Worm (Caenorhabditis elegans) whole organism, late embryonic: ENCODE data around the gene tpi-1.

Experiments used
- C08G9.2 ChIP-seq: sonication (generic microtip); optimal IDR thresholded peaks from 2 replicates; lab custom pipeline; 2016; ENCODE audit warnings: mild to moderate bottlenecking, missing genetic modification characterization, moderate library complexity, missing compliant biosample characterization
- C38D4.7 ChIP-seq: fragments of 200-800 bp; sonication (Bioruptor generic); optimal IDR thresholded peaks from 2 replicates; lab custom pipeline; 2018; ENCODE audit warnings: mild to moderate bottlenecking, missing genetic modification characterization, moderate library complexity, missing compliant biosample characterization
- F13H6.1 ChIP-seq: sonication (generic microtip); optimal IDR thresholded peaks from 2 replicates; lab custom pipeline; 2016; ENCODE audit warnings: missing genetic modification characterization, missing compliant biosample characterization
- K02D7.2 ChIP-seq: sonication (generic microtip); optimal IDR thresholded peaks from 2 replicates; lab custom pipeline; 2017; ENCODE audit warnings: mild to moderate bottlenecking, missing genetic modification characterization, missing compliant biosample characterization
- T23F11.4 ChIP-seq: fragments of 200-800 bp; sonication (Bioruptor generic); optimal IDR thresholded peaks from 2 replicates; lab custom pipeline; 2018; ENCODE audit warnings: mild to moderate bottlenecking, missing genetic modification characterization, missing compliant biosample characterization
- Y22D7AL.16 ChIP-seq: sonication (generic microtip); optimal IDR thresholded peaks from 2 replicates; lab custom pipeline; 2016; ENCODE audit warnings: missing genetic modification characterization, missing compliant biosample characterization
- ahr-1 ChIP-seq: sonication (generic microtip); optimal IDR thresholded peaks from 2 replicates; lab custom pipeline; 2016; ENCODE audit warnings: missing genetic modification characterization, missing compliant biosample characterization
- ceh-14 ChIP-seq: sonication (generic microtip); optimal IDR thresholded peaks from 2 replicates; lab custom pipeline; 2016; ENCODE audit warnings: missing genotype, missing genetic modification characterization, missing compliant biosample characterization
- ceh-18 ChIP-seq: sonication (generic microtip); optimal IDR thresholded peaks from 2 replicates; lab custom pipeline; 2016; ENCODE audit warnings: missing genetic modification characterization, missing compliant biosample characterization
- ceh-19 ChIP-seq: fragments of 200-800 bp; sonication (Bioruptor generic); optimal IDR thresholded peaks from 2 replicates; lab custom pipeline; 2018; ENCODE audit warnings: mild to moderate bottlenecking, missing genetic modification characterization, missing compliant biosample characterization
- ceh-2 ChIP-seq: sonication (generic microtip); optimal IDR thresholded peaks from 2 replicates; lab custom pipeline; 2016; ENCODE audit warnings: missing genotype, missing genetic modification characterization, missing compliant biosample characterization
- ceh-22 ChIP-seq: sonication (generic microtip); optimal IDR thresholded peaks from 2 replicates; lab custom pipeline; 2017; ENCODE audit warnings: missing biosample characterization, missing genetic modification characterization
- ceh-30 ChIP-seq: fragments of 150-350 bp; optimal IDR thresholded peaks from 2 replicates; lab custom pipeline; 2014; ENCODE audit warnings: missing biosample characterization, missing genetic modification characterization
- ceh-34 ChIP-seq: sonication (generic microtip); optimal IDR thresholded peaks from 2 replicates; lab custom pipeline; 2016; ENCODE audit warnings: mild to moderate bottlenecking, missing genetic modification characterization, missing compliant biosample characterization
- ceh-45 ChIP-seq: fragments of 200-800 bp; sonication (Bioruptor generic); IDR thresholded peaks from 2 replicates; pipeline ENCODE4 v1.3.6; 2022; ENCODE audit warnings: missing genetic modification reagents, missing genetic modification characterization, missing compliant biosample characterization
- ceh-6 ChIP-seq: fragments of 200-800 bp; sonication (Bioruptor generic); optimal IDR thresholded peaks from 2 replicates; lab custom pipeline; 2018; ENCODE audit warnings: mild to moderate bottlenecking, missing genetic modification characterization, missing compliant biosample characterization
- che-1 ChIP-seq: sonication (generic microtip); optimal IDR thresholded peaks from 2 replicates; lab custom pipeline; 2016; ENCODE audit warnings: mild to moderate bottlenecking, missing genetic modification characterization, missing compliant biosample characterization
- dmd-4 ChIP-seq: sonication (generic microtip); optimal IDR thresholded peaks from 2 replicates; lab custom pipeline; 2016; ENCODE audit warnings: borderline replicate concordance, missing genetic modification characterization, missing compliant biosample characterization
- dve-1 ChIP-seq: sonication (generic microtip); optimal IDR thresholded peaks from 2 replicates; lab custom pipeline; 2017; ENCODE audit warnings: antibody characterized with exemption, mild to moderate bottlenecking, missing genetic modification characterization, missing compliant biosample characterization
- elt-4 ChIP-seq: sonication (generic microtip); optimal IDR thresholded peaks from 2 replicates; lab custom pipeline; 2016; ENCODE audit warnings: missing genetic modification characterization, missing compliant biosample characterization
- ets-4 ChIP-seq: sonication (generic microtip); optimal IDR thresholded peaks from 2 replicates; lab custom pipeline; 2016; ENCODE audit warnings: missing genetic modification characterization, missing compliant biosample characterization
- eyg-1 ChIP-seq: sonication (generic microtip); optimal IDR thresholded peaks from 2 replicates; lab custom pipeline; 2016; ENCODE audit warnings: missing genotype, missing genetic modification characterization, missing compliant biosample characterization
- fkh-10 ChIP-seq: fragments of 150-350 bp; optimal IDR thresholded peaks from 2 replicates; lab custom pipeline; 2014; ENCODE audit warnings: missing biosample characterization, missing genetic modification reagents, missing genetic modification characterization
- fkh-6 ChIP-seq: sonication (generic microtip); optimal IDR thresholded peaks from 2 replicates; lab custom pipeline; 2016; ENCODE audit warnings: missing genetic modification characterization, missing compliant biosample characterization
- hlh-13 ChIP-seq: fragments of 200-800 bp; sonication (Bioruptor generic); optimal IDR thresholded peaks from 2 replicates; lab custom pipeline; 2018; ENCODE audit warnings: mild to moderate bottlenecking, missing genetic modification characterization, missing compliant biosample characterization
- hlh-15 ChIP-seq: sonication (generic microtip); optimal IDR thresholded peaks from 2 replicates; lab custom pipeline; 2016; ENCODE audit warnings: missing genetic modification characterization, missing compliant biosample characterization
- hlh-30 ChIP-seq: sonication (generic microtip); optimal IDR thresholded peaks from 2 replicates; lab custom pipeline; 2017; ENCODE audit warnings: antibody characterized with exemption, missing genetic modification characterization, missing compliant biosample characterization; ENCODE audit not compliant: insufficient read depth
- hlh-6 ChIP-seq: sonication (generic microtip); optimal IDR thresholded peaks from 2 replicates; lab custom pipeline; 2016; ENCODE audit warnings: missing genotype, missing genetic modification characterization, missing compliant biosample characterization
- hlh-8 ChIP-seq: sonication (generic microtip); optimal IDR thresholded peaks from 2 replicates; lab custom pipeline; 2016; ENCODE audit warnings: missing genotype, missing genetic modification characterization, missing compliant biosample characterization
- lim-6 ChIP-seq: sonication (generic microtip); optimal IDR thresholded peaks from 2 replicates; lab custom pipeline; 2016; ENCODE audit warnings: missing genetic modification characterization, missing compliant biosample characterization
- lin-11 ChIP-seq: fragments of 200-800 bp; sonication (Bioruptor generic); optimal IDR thresholded peaks from 2 replicates; lab custom pipeline; 2018; ENCODE audit warnings: mild to moderate bottlenecking, missing genetic modification characterization, missing compliant biosample characterization
- nhr-11 ChIP-seq: fragments of 150-350 bp; optimal IDR thresholded peaks from 2 replicates; lab custom pipeline; 2014; ENCODE audit warnings: missing biosample characterization, missing genetic modification characterization
- nhr-232 ChIP-seq: sonication (generic microtip); optimal IDR thresholded peaks from 2 replicates; lab custom pipeline; 2016; ENCODE audit warnings: missing genetic modification characterization, missing compliant biosample characterization
- npax-4 ChIP-seq: sonication (generic microtip); optimal IDR thresholded peaks from 2 replicates; lab custom pipeline; 2016; ENCODE audit warnings: missing genetic modification characterization, missing compliant biosample characterization
- pat-9 ChIP-seq: fragments of 200-800 bp; sonication (Bioruptor generic); optimal IDR thresholded peaks from 2 replicates; lab custom pipeline; 2018; ENCODE audit warnings: mild to moderate bottlenecking, missing genetic modification characterization, moderate library complexity, missing compliant biosample characterization
- pha-2 ChIP-seq: sonication (generic microtip); optimal IDR thresholded peaks from 2 replicates; lab custom pipeline; 2017; ENCODE audit warnings: mild to moderate bottlenecking, missing genetic modification characterization, missing compliant biosample characterization
- pqm-1 ChIP-seq: sonication (generic microtip); optimal IDR thresholded peaks from 2 replicates; lab custom pipeline; 2016; ENCODE audit warnings: missing genetic modification characterization, missing compliant biosample characterization
- ref-2 ChIP-seq: sonication (generic microtip); optimal IDR thresholded peaks from 2 replicates; lab custom pipeline; 2016; ENCODE audit warnings: missing genetic modification characterization, missing compliant biosample characterization
- rnt-1 ChIP-seq: sonication (generic microtip); optimal IDR thresholded peaks from 2 replicates; lab custom pipeline; 2016; ENCODE audit warnings: missing genetic modification characterization, missing compliant biosample characterization
- syd-9 ChIP-seq: sonication (generic microtip); optimal IDR thresholded peaks from 2 replicates; lab custom pipeline; 2016; ENCODE audit warnings: mild to moderate bottlenecking, missing genetic modification characterization, moderate library complexity, missing compliant biosample characterization
- tbx-7 ChIP-seq: sonication (generic microtip); optimal IDR thresholded peaks from 2 replicates; lab custom pipeline; 2016; ENCODE audit warnings: missing genotype, missing genetic modification characterization, missing compliant biosample characterization
- ttx-3 ChIP-seq: sonication (generic microtip); optimal IDR thresholded peaks from 2 replicates; lab custom pipeline; 2016; ENCODE audit warnings: missing genetic modification reagents, missing genetic modification characterization, missing compliant biosample characterization
- unc-3 ChIP-seq, 2 experiments: fragments of 200-800 bp in 1 of 2; sonication (Bioruptor generic) in 1 of 2; sonication (generic microtip) in 1 of 2; conservative IDR thresholded peaks in 1 of 2; optimal IDR thresholded peaks in 1 of 2; 2 replicates each; pipeline versions ENCODE4 v1.3.6 to Lab custom; 2016 to 2022; ENCODE audit warnings: missing compliant biosample characterization in 2 of 2, missing genetic modification characterization in 2 of 2, missing genetic modification reagents in 1 of 2
- unc-42 ChIP-seq: sonication (generic microtip); optimal IDR thresholded peaks from 2 replicates; lab custom pipeline; 2016; ENCODE audit warnings: missing genotype, missing genetic modification characterization, missing compliant biosample characterization
- unc-55 ChIP-seq: sonication (generic microtip); optimal IDR thresholded peaks from 2 replicates; lab custom pipeline; 2017; ENCODE audit warnings: missing biosample characterization, missing genetic modification reagents, missing genetic modification characterization
- unc-86 ChIP-seq: sonication (generic microtip); optimal IDR thresholded peaks from 2 replicates; lab custom pipeline; 2016; ENCODE audit warnings: missing genetic modification characterization, missing compliant biosample characterization
- zip-5 ChIP-seq: sonication (generic microtip); optimal IDR thresholded peaks from 2 replicates; lab custom pipeline; 2016; ENCODE audit warnings: missing genetic modification characterization, missing compliant biosample characterization
- ztf-16 ChIP-seq: sonication (generic microtip); optimal IDR thresholded peaks from 2 replicates; lab custom pipeline; 2017; ENCODE audit warnings: missing genetic modification characterization, missing compliant biosample characterization

The tpi-1 gene

DNA sequence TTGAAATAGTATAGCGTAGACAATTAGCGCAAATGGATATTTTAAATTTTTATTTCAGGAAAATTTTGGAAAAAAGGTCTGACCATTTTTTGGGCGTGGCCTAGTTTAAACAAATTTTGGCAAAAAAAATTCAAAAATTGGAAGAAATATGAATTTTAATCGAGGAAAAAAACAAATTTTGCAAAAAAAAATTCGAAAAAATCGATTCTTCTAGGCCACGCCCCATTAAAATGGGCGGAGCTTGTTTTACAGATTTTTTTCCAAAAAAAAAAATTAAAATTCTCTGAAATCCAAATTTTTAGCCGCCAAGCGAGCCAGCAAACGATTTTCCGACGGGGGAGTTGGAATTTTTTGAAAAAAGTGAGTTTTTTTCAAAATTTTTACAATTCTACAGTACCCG, 10.3 kb upstream of the tpi-1 start, which contains the start of gene nadk-2:
TSS of gene nadk-2 (plus strand) at position 301 of the 400 bp plus-strand sequence.
- no peak for TF ChIP-seq ceh-14
- no peak for TF ChIP-seq eyg-1

DNA sequence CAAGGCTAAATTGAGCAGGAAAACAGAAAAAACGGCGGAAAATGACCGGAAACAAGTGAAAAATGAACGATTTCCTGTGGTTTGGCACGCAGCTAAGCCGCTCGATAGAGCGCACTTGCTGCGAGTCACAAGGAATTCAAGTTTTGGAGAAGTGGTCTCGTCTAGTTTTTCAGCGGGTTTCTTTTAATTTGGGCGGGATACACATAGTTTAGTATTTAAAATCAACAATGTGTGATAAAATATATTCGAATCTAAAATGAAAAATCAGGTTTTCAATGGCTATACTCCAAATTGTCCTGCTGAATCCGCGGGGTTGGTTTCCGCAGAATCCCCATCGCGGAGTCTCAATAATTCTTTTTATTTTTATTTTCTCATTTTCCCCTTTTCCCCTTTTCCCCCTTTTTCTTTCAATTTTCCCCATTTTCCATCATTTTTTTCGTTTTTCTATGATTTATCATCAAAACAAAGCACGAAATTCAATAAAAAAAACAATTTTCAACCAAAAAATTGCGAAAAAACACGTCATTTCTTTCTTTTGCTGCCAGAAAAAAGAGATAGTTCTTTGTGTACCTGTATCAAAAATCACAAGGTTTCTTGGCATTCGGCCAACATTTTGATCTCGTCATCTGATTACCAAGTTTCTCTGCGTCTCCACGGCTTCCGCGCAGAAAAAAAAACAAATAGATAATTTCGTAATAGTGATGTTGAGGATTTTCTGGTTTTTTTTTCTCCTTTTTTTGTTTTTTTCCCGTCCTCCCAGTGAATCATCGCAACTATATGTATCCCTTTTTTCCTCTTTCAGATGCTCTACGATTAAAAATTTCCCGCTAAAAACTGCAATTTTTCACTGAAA, 3.4 kb upstream of the tpi-1 start, which contains the start of gene ippk-1:
TSS of gene ippk-1 (plus strand) at position 803 of the 853 bp plus-strand sequence.
- TF ChIP-seq tbx-7 (tag; lab: Kevin White, UChicago) (peak; percentile 97), ttx-3 (tag; lab: Kevin White, UChicago) (peak; percentile 72), ceh-22 (tag; lab: Kevin White, UChicago) (no peak), nhr-11 (tag; lab: Kevin White, UChicago) (no peak), ceh-45 (GFP tag; lab: Robert Waterston, UW) (no peak), dve-1 (tag; lab: Kevin White, UChicago) (no peak), fkh-10 (GFP tag; lab: Kevin White, UChicago) (no peak), C38D4.7 (GFP tag; lab: Kevin White, UChicago) (peak; percentile 54), pqm-1 (tag; lab: Kevin White, UChicago) (peak; percentile 94), fkh-6 (peak; percentile 67), hlh-8 (tag; lab: Kevin White, UChicago) (peak; percentile 95), unc-42 (tag; lab: Kevin White, UChicago) (peak; percentile 93), T23F11.4 (GFP tag; lab: Kevin White, UChicago) (peak; percentile 24), unc-55 (GFP tag; lab: Kevin White, UChicago) (peak; percentile 22), hlh-13 (GFP tag; lab: Kevin White, UChicago) (no peak), ceh-19 (GFP tag; lab: Kevin White, UChicago) (peak; percentile 68), che-1 (peak; percentile 48), ceh-34 (tag; lab: Kevin White, UChicago) (peak; percentile 93), lin-11 (tag; lab: Kevin White, UChicago) (peak; percentile 19), unc-86 (tag; lab: Kevin White, UChicago) (peak; percentile 80), ref-2 (tag; lab: Kevin White, UChicago) (peak; percentile 98), syd-9 (tag; lab: Kevin White, UChicago) (peak; percentile 68), ceh-14 (peak; percentile 96), hlh-30 (tag; lab: Kevin White, UChicago) (peak; percentile 41), ceh-18 (peak; percentile 70), ets-4 (tag; lab: Kevin White, UChicago) (peak; percentile 95), pat-9 (tag; lab: Kevin White, UChicago) (peak; percentile 21), rnt-1 (tag; lab: Kevin White, UChicago) (peak; percentile 98), C08G9.2 (peak; percentile 96), unc-3 (GFP tag; conservative IDR thresholded peaks at IDR 0.05; lab: Robert Waterston, UW) (peak; percentile 55; the same call in 1 of the 2 replicates), unc-3 (tag; optimal IDR thresholded peaks at IDR 0.05; lab: Kevin White, UChicago) (peak; percentile 26), npax-4 (tag; lab: Kevin White, UChicago) (no peak), ceh-2 (peak; percentile 97), nhr-232 (tag; lab: Kevin White, UChicago) (no peak), ceh-30 (tag; lab: Kevin White, UChicago) (no peak), F13H6.1 (peak; percentile 89), hlh-6 (peak; percentile 61), ahr-1 (tag; lab: Kevin White, UChicago) (peak; percentile 92), ztf-16 (peak; percentile 77), dmd-4 (tag; lab: Kevin White, UChicago) (peak; percentile 77), lim-6 (tag; lab: Kevin White, UChicago) (peak; percentile 97), zip-5 (tag; lab: Kevin White, UChicago) (peak; percentile 95), K02D7.2 (tag; lab: Kevin White, UChicago) (peak; percentile 53), Y22D7AL.16 (tag; lab: Kevin White, UChicago) (peak; percentile 42), pha-2 (tag; lab: Kevin White, UChicago) (peak; percentile 35), elt-4 (tag; lab: Kevin White, UChicago) (peak; percentile 69), eyg-1 (peak; percentile 54), hlh-15 (tag; lab: Kevin White, UChicago) (peak; percentile 73), ceh-6 (GFP tag; lab: Kevin White, UChicago) (no peak)
